Fruit fly (Drosophila melanogaster): ENCODE data around the gene CG18731.

Gene CG18731

DNA sequence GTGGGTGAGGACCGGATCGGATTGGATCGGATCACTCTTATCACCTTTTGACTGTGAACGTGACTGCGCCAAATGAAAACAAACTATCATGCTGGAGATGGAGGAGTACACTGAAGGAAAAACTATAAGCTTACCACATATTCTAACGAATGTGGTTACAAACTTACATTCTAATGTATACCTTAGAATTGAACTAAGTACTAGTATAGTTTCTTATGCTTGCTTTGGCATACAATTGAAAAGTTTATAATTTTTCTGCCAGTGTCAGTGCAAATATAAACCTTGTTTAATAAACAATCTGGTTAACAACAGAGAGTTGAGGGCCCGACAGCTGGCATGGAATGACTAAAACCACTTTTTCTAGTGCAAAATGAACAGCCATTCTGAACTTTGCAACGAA is 7.3 kb upstream of the CG18731 start (continued):
- TF ChIP-seq CG12155 (GFP tag; optimal IDR thresholded peaks at IDR 0.05) (no peak), zfh1 (GFP tag; IDR thresholded peaks at IDR 0.05) (peak; percentile 52; the same call in 1 of the 3 replicates), ac (GFP tag; optimal IDR thresholded peaks at IDR 0.05) (no peak), Ptx1 (GFP tag; IDR thresholded peaks at IDR 0.05) (peak; percentile 44), CG17359 (tag; optimal IDR thresholded peaks at IDR 0.05) (peak; percentile 55), hth (optimal IDR thresholded peaks at IDR 0.05) (no peak), wor (GFP tag; IDR thresholded peaks at IDR 0.05) (no peak), BEAF-32 (GFP tag; optimal IDR thresholded peaks at IDR 0.05) (no peak), dpn (GFP tag; optimal IDR thresholded peaks at IDR 0.05) (peak in 1 of 2 experiments; percentile 17), NC2β (GFP tag; optimal IDR thresholded peaks at IDR 0.05) (no peak), NC2α (GFP tag; optimal IDR thresholded peaks at IDR 0.05) (no peak), cwo (GFP tag; optimal IDR thresholded peaks at IDR 0.05) (peak; percentile 24)

DNA sequence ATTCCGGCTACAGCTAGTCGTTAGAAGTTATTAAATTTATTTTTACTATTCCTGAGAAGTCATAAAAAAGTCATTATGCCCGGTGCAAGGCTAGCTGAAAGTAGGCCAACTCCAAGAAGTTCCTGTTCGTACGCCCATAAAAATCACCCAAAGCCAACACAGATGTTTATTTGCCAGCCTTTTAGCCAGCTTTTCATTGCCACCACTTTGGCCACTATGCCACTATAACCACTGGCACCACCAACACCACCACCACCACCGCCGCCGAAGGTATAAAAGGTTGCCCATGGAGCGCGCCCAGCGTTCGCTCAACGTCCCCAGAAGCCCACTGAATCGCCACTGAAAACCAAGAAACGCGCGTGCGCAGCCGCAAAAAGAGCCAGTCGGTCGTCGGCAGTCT is 6.5 kb upstream of the CG18731 start, which contains the start of gene CG15506:
TSS of gene CG15506 (plus strand) at position 301 of the 400 bp plus-strand sequence.
- peak; percentile 18; the same call in 1 of the 3 replicates for TF ChIP-seq ci (GFP tag; IDR thresholded peaks at IDR 0.05)
- peak; percentile 24; the same call in 1 of the 3 replicates for TF ChIP-seq ken (GFP tag; IDR thresholded peaks at IDR 0.05)
- no peak for TF ChIP-seq crp (GFP tag; optimal IDR thresholded peaks at IDR 0.05)

DNA sequence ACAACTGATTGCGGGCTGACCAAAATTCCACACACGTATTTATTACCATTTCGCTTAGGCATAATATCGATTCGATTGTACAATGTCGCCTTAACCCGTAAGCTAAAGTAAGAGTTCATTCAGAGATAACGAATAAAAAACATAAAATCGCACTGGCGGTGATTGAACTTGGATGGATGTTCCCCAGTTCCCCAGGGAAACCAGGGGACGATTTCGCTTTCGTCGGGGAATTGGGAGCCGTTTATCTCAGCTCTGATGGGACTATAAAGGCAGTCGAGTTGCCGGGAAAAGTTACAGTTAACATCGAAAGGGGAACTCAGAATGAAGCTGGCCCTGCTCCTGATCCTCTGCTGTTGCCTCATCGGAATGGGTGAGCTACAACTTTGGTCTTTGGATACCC is 2.6 kb upstream of the CG18731 start, which contains the start of gene CG34296:
TSS of gene CG34296 (plus strand) at position 301 of the 400 bp plus-strand sequence.
- TF ChIP-seq Hmr (GFP tag; optimal IDR thresholded peaks at IDR 0.05) (no peak), grn (GFP tag; optimal IDR thresholded peaks at IDR 0.05) (no peak), Awh (GFP tag; IDR thresholded peaks at IDR 0.05) (no peak), peb (GFP tag; IDR thresholded peaks at IDR 0.05) (no peak), mld (GFP tag; IDR thresholded peaks at IDR 0.05; ENCODE audit: partially characterized antibody) (no peak), unpg (GFP tag; optimal IDR thresholded peaks at IDR 0.05) (no peak), yki (optimal IDR thresholded peaks at IDR 0.05) (no peak), nau (GFP tag; optimal IDR thresholded peaks at IDR 0.05) (no peak), CG10274 (GFP tag; optimal IDR thresholded peaks at IDR 0.05) (no peak), kah (GFP tag; optimal IDR thresholded peaks at IDR 0.05) (no peak), btn (GFP tag; optimal IDR thresholded peaks at IDR 0.05) (no peak), CG12769 (tag; optimal IDR thresholded peaks at IDR 0.05) (no peak)

DNA sequence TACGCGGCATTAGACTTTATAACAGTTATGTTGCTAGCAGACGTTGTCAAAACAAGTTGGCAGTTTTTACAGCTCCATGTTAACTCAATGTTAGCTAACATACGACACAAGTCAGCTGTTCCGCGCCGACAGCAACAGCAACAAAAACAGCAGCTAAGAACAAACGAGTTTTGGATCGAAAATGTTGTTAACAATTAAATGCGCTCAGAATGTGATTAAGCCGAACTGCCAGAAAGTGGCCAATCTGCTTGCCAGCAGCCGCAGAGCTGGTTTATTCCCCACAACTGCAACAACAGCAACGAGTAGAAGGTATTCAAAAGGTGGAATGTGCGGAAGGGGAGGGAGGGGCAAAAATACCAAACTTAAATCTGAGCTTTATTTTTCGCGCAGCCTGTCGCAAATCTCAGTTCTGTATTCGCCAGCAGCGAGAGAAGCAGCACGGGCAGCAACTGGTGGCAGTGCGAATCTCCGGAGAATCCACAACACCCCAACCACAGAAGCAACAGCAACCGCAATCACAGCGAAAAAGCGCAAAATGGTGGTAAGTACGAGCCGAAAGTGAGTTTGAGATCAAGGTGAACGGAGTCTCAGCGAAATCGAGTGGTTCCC is 1.7 kb upstream of the CG18731 start, which contains the start of gene Pcd:
TSS of gene Pcd (plus strand) at position 116 of the 609 bp plus-strand sequence.
- TF ChIP-seq CG8924 (tag; optimal IDR thresholded peaks at IDR 0.05) = peak; percentile 70
- TF ChIP-seq CG13894 (tag; optimal IDR thresholded peaks at IDR 0.05) = peak; percentile 35
- TF ChIP-seq CoRest (tag; optimal IDR thresholded peaks at IDR 0.05) = no peak
- TF ChIP-seq ato (GFP tag; IDR thresholded peaks at IDR 0.05; ENCODE audit: partially characterized antibody) = no peak
- TF ChIP-seq bsh (GFP tag; optimal IDR thresholded peaks at IDR 0.05) = peak in 1 of 2 experiments; percentile 24
- TF ChIP-seq mirr (GFP tag; optimal IDR thresholded peaks at IDR 0.05) = peak; percentile 7
- TF ChIP-seq Max (GFP tag; optimal IDR thresholded peaks at IDR 0.05) = no peak
- peak; percentile 4 for TF ChIP-seq Sry-δ (GFP tag; optimal IDR thresholded peaks at IDR 0.05)
- TF ChIP-seq Dbx (GFP tag; IDR thresholded peaks at IDR 0.05) = 0 out of 3 replicates have a peak, but pooled peaks have one; percentile 39
- TF ChIP-seq CG10543 (GFP tag; optimal IDR thresholded peaks at IDR 0.05) = peak; percentile 43
- TF ChIP-seq CG34224 (GFP tag; IDR thresholded peaks at IDR 0.05; ENCODE audit: partially characterized antibody) = peak; percentile 49; the same call in 1 of the 3 replicates
- TF ChIP-seq Med (GFP tag) = peak; percentile 33
- 0 out of 2 replicates have a peak, but pooled peaks have one; percentile 17 for TF ChIP-seq CG42726 (GFP tag; IDR thresholded peaks at IDR 0.05; ENCODE audit: partially characterized antibody)
- TF ChIP-seq abd-A (tag; optimal IDR thresholded peaks at IDR 0.05) = peak; percentile 48
- TF ChIP-seq rib (GFP tag; IDR thresholded peaks at IDR 0.05) = peak; percentile 73
- peak; percentile 55 to 94 for TF ChIP-seq crp (GFP tag; optimal IDR thresholded peaks at IDR 0.05)
- TF ChIP-seq da (GFP tag; optimal IDR thresholded peaks at IDR 0.05) = no peak
- peak; percentile 14 for TF ChIP-seq CG18011 (GFP tag; optimal IDR thresholded peaks at IDR 0.05)
- no peak for TF ChIP-seq br (optimal IDR thresholded peaks at IDR 0.05)
- 0 out of 3 replicates have a peak, but pooled peaks have one; percentile 9 for TF ChIP-seq zfh1 (GFP tag; IDR thresholded peaks at IDR 0.05)

All from whole organism, embryonic.